Fruit fly (Drosophila melanogaster) whole organism, pupa: ENCODE data around the gene CG9270.

Experiments used
- CG10348 ChIP-seq: fragments of 200-800 bp; sonication (Bioruptor generic); IDR thresholded peaks from 2 replicates; pipeline ENCODE4 v1.3.6; 2022; ENCODE audit warnings: missing biosample characterization, missing genetic modification characterization
- CG12605 ChIP-seq: fragments of 200-800 bp; sonication (Bioruptor generic); IDR thresholded peaks from 2 replicates; pipeline ENCODE4 v1.3.6; 2022; ENCODE audit warnings: missing biosample characterization, missing genetic modification characterization
- CG17806 ChIP-seq: fragments of 200-800 bp; sonication (Bioruptor generic); optimal IDR thresholded peaks from 2 replicates; lab custom pipeline; 2018; ENCODE audit warnings: missing biosample characterization, mild to moderate bottlenecking, missing genetic modification characterization, moderate library complexity
- CG8301 ChIP-seq: fragments of 200-800 bp; sonication (Bioruptor generic); optimal IDR thresholded peaks from 2 replicates; lab custom pipeline; 2018; ENCODE audit warnings: missing biosample characterization, mild to moderate bottlenecking, missing genetic modification characterization

dm6 chr2L:20948625-20949024, 14.7 kb upstream of the CG9270 start:
- TF ChIP-seq CG8301 (tag; lab: Kevin White, UChicago) (no peak), CG17806 (tag; lab: Kevin White, UChicago) (no peak), CG12605 (no peak), CG10348 (no peak)
